Fruit fly (Drosophila melanogaster) whole organism: Measurements from ENCODE around the gene CG14658.

ENCODE experiments used
- Dll ChIP-seq: fragments of >200 bp; optimal IDR thresholded peaks from 2 replicates; lab custom pipeline; 2017
- pan ChIP-seq: fragments of >200 bp; optimal IDR thresholded peaks from 2 replicates; lab custom pipeline; 2017
- psq ChIP-seq: fragments of >200 bp; optimal IDR thresholded peaks from 2 replicates; lab custom pipeline; 2017
- usp ChIP-seq: fragments of >200 bp; optimal IDR thresholded peaks from 2 replicates; lab custom pipeline; 2017; ENCODE audit warnings: missing biosample characterization, missing genetic modification characterization, mixed read lengths

- no peak for TF ChIP-seq Dll (lab: Kevin White, UChicago)
- no peak for TF ChIP-seq usp
- no peak for TF ChIP-seq psq (lab: Kevin White, UChicago)
- TF ChIP-seq pan (lab: Kevin White, UChicago): no peak
Measured at dm6 chr3R:4847388-4847787, 17.1 kb upstream of the CG14658 start.
